Fruit fly (Drosophila melanogaster) whole organism, embryonic: Measurements from ENCODE around the gene CG6928.

Experiments used
- CG11696 ChIP-seq: fragments of 200-800 bp; sonication (Bioruptor generic); IDR thresholded peaks from 2 replicates; pipeline ENCODE4 v1.3.6; 2022; ENCODE audit warnings: missing biosample characterization, missing genetic modification characterization
- CG12299 ChIP-seq: fragments of 200-800 bp; sonication (Bioruptor generic); optimal IDR thresholded peaks from 2 replicates; lab custom pipeline; 2018; ENCODE audit warnings: missing biosample characterization, mild to moderate bottlenecking, missing genetic modification characterization
- CG12942 ChIP-seq: fragments of 200-800 bp; sonication (Bioruptor generic); optimal IDR thresholded peaks from 3 replicates; lab custom pipeline; 2016; ENCODE audit warnings: missing biosample characterization, missing genetic modification characterization
- CG13287 ChIP-seq: fragments of 200-800 bp; sonication (Bioruptor generic); IDR thresholded peaks from 2 replicates; pipeline ENCODE4 v1.3.6; 2022; ENCODE audit warnings: missing biosample characterization, missing genetic modification characterization; ENCODE audit not compliant: partially characterized antibody
- CG14441 ChIP-seq: fragments of 200-800 bp; sonication (Bioruptor generic); IDR thresholded peaks from 2 replicates; pipeline ENCODE4 v1.3.6; 2022; ENCODE audit warnings: missing biosample characterization, missing genetic modification characterization
- CG14710 ChIP-seq: fragments of 200-800 bp; sonication (Bioruptor generic); optimal IDR thresholded peaks from 3 replicates; lab custom pipeline; 2019; ENCODE audit warnings: missing biosample characterization, mild to moderate bottlenecking, missing genetic modification characterization, moderate library complexity
- CG15514 ChIP-seq: fragments of 200-800 bp; sonication (Bioruptor generic); optimal IDR thresholded peaks from 3 replicates; lab custom pipeline; 2017; ENCODE audit warnings: missing biosample characterization, missing genetic modification characterization, mild to moderate bottlenecking, moderate library complexity, missing genetic modification reagents
- CG17361 ChIP-seq: fragments of 200-800 bp; sonication (Bioruptor generic); IDR thresholded peaks from 3 replicates; pipeline ENCODE4 v1.3.6; 2022; ENCODE audit warnings: missing biosample characterization, missing genetic modification characterization
- CG18011 ChIP-seq: fragments of 200-800 bp; sonication (Bioruptor generic); optimal IDR thresholded peaks from 2 replicates; lab custom pipeline; 2017; ENCODE audit warnings: missing biosample characterization, missing genetic modification characterization, mild to moderate bottlenecking, moderate library complexity, missing genotype
- CG3838 ChIP-seq: fragments of 200-800 bp; sonication (Bioruptor generic); optimal IDR thresholded peaks from 3 replicates; lab custom pipeline; 2016; ENCODE audit warnings: missing biosample characterization, missing genetic modification characterization
- CG4360 ChIP-seq: fragments of 200-800 bp; sonication (Bioruptor generic); IDR thresholded peaks from 2 replicates; pipeline ENCODE4 v1.3.6; 2022; ENCODE audit warnings: missing biosample characterization, missing genetic modification characterization
- CG5953 ChIP-seq: fragments of 200-800 bp; sonication (Bioruptor generic); IDR thresholded peaks from 2 replicates; pipeline ENCODE4 v1.3.6; 2022; ENCODE audit warnings: missing biosample characterization, missing genetic modification characterization
- CG6689 ChIP-seq: fragments of 200-800 bp; sonication (Bioruptor generic); IDR thresholded peaks from 2 replicates; pipeline ENCODE4 v1.3.6; 2022; ENCODE audit warnings: missing biosample characterization, missing genetic modification characterization
- CG7271 ChIP-seq: fragments of 200-800 bp; sonication (Bioruptor generic); optimal IDR thresholded peaks from 2 replicates; lab custom pipeline; 2018; ENCODE audit warnings: missing biosample characterization, mild to moderate bottlenecking, missing genetic modification characterization, moderate library complexity
- CG8290 ChIP-seq, 3 experiments: fragments of 200-800 bp; sonication (Bioruptor generic); optimal IDR thresholded peaks; 2 replicates each; lab custom pipeline; 2016 to 2019; ENCODE audit warnings: missing biosample characterization in 3 of 3, missing genetic modification characterization in 3 of 3, mild to moderate bottlenecking in 2 of 3, moderate library complexity in 1 of 3
- CG9932 ChIP-seq: fragments of 200-800 bp; sonication (Bioruptor generic); IDR thresholded peaks from 2 replicates; pipeline ENCODE4 v1.3.6; 2022; ENCODE audit warnings: missing biosample characterization, missing genetic modification characterization
- Dbx ChIP-seq: fragments of 200-800 bp; sonication (Bioruptor generic); IDR thresholded peaks from 3 replicates; pipeline ENCODE4 v1.3.6; 2022; ENCODE audit warnings: missing biosample characterization, missing genetic modification characterization
- Deaf1 ChIP-seq: fragments of 200-800 bp; optimal IDR thresholded peaks from 3 replicates; lab custom pipeline; 2019; ENCODE audit warnings: missing biosample characterization, mild to moderate bottlenecking, missing genetic modification characterization, moderate library complexity
- Doc3 ChIP-seq: fragments of 200-800 bp; sonication (Bioruptor generic); IDR thresholded peaks from 3 replicates; pipeline ENCODE4 v1.3.6; 2022; ENCODE audit warnings: missing biosample characterization, missing genetic modification characterization; ENCODE audit not compliant: partially characterized antibody
- Elba2 ChIP-seq: fragments of 200-800 bp; sonication (Bioruptor generic); optimal IDR thresholded peaks from 3 replicates; lab custom pipeline; 2016; ENCODE audit warnings: missing biosample characterization, missing genetic modification characterization
- Ets97D ChIP-seq: fragments of 200-800 bp; sonication (Bioruptor generic); optimal IDR thresholded peaks from 3 replicates; lab custom pipeline; 2016; ENCODE audit warnings: missing biosample characterization, missing genetic modification characterization
- Fer2 ChIP-seq: fragments of 200-800 bp; sonication (Bioruptor generic); optimal IDR thresholded peaks from 2 replicates; lab custom pipeline; 2018; ENCODE audit warnings: missing biosample characterization, mild to moderate bottlenecking, missing genetic modification characterization, moderate library complexity
- Gsc ChIP-seq: fragments of 200-800 bp; sonication (Bioruptor generic); IDR thresholded peaks from 2 replicates; pipeline ENCODE4 v1.3.6; 2022; ENCODE audit warnings: missing biosample characterization, missing genetic modification characterization
- Gug ChIP-seq: fragments of 200-800 bp; sonication (Bioruptor generic); IDR thresholded peaks from 4 replicates; pipeline ENCODE4 v1.3.6; 2022; ENCODE audit warnings: missing biosample characterization, missing genetic modification characterization
- HmgZ ChIP-seq: fragments of 200-800 bp; sonication (Bioruptor generic); optimal IDR thresholded peaks from 2 replicates; lab custom pipeline; 2018; ENCODE audit warnings: missing biosample characterization, mild to moderate bottlenecking, missing genetic modification characterization
- Hr78 ChIP-seq, 2 experiments: fragments of 200-800 bp in 1 of 2; fragments of >200 bp in 1 of 2; sonication (Bioruptor generic) in 1 of 2; optimal IDR thresholded peaks; 2 replicates each; lab custom pipeline; 2017 to 2019; ENCODE audit warnings: missing biosample characterization in 2 of 2, missing genetic modification characterization in 2 of 2, mild to moderate bottlenecking in 1 of 2, moderate library complexity in 1 of 2
- Hsf ChIP-seq: fragments of 200-800 bp; sonication (Bioruptor generic); optimal IDR thresholded peaks from 3 replicates; lab custom pipeline; 2016; ENCODE audit warnings: missing biosample characterization, missing genetic modification characterization
- Mrtf ChIP-seq: fragments of 200-800 bp; sonication (Bioruptor generic); IDR thresholded peaks from 3 replicates; pipeline ENCODE4 v1.3.6; 2022; ENCODE audit warnings: missing biosample characterization, missing genetic modification characterization
- NC2β ChIP-seq: fragments of 200-800 bp; sonication (Bioruptor generic); optimal IDR thresholded peaks from 2 replicates; lab custom pipeline; 2016; ENCODE audit warnings: missing biosample characterization, missing genetic modification characterization
- NFAT ChIP-seq: fragments of 200-800 bp; sonication (Bioruptor generic); IDR thresholded peaks from 2 replicates; pipeline ENCODE4 v1.3.6; 2022; ENCODE audit warnings: missing biosample characterization, missing genetic modification characterization
- Nf-YB ChIP-seq: fragments of 200-800 bp; sonication (Bioruptor generic); optimal IDR thresholded peaks from 3 replicates; lab custom pipeline; 2019; ENCODE audit warnings: missing biosample characterization, mild to moderate bottlenecking, missing genetic modification characterization, moderate library complexity
- Opbp ChIP-seq: fragments of 200-800 bp; sonication (Bioruptor generic); IDR thresholded peaks from 3 replicates; pipeline ENCODE4 v1.3.6; 2022; ENCODE audit warnings: missing biosample characterization, missing genetic modification characterization; ENCODE audit not compliant: partially characterized antibody
- Xbp1 ChIP-seq: fragments of 200-800 bp; sonication (Bioruptor generic); optimal IDR thresholded peaks from 3 replicates; lab custom pipeline; 2016; ENCODE audit warnings: missing biosample characterization, mild to moderate bottlenecking, missing genetic modification characterization
- abd-A ChIP-seq: fragments of 200-800 bp; sonication (Bioruptor generic); optimal IDR thresholded peaks from 3 replicates; lab custom pipeline; 2019; ENCODE audit warnings: missing biosample characterization, mild to moderate bottlenecking, missing genetic modification characterization, moderate library complexity
- crc ChIP-seq: fragments of 200-800 bp; sonication (Bioruptor generic); optimal IDR thresholded peaks from 2 replicates; lab custom pipeline; 2016; ENCODE audit warnings: missing biosample characterization, missing genetic modification characterization
- danr ChIP-seq: fragments of 200-800 bp; sonication (Bioruptor generic); IDR thresholded peaks from 2 replicates; pipeline ENCODE4 v1.3.6; 2022; ENCODE audit warnings: missing biosample characterization, missing genetic modification characterization
- en ChIP-seq: fragments of 200-800 bp; sonication (Bioruptor generic); optimal IDR thresholded peaks from 2 replicates; lab custom pipeline; 2016; ENCODE audit warnings: missing biosample characterization, missing genetic modification characterization
- fd102C ChIP-seq: fragments of 200-800 bp; sonication (Bioruptor generic); optimal IDR thresholded peaks from 2 replicates; lab custom pipeline; 2018; ENCODE audit warnings: missing biosample characterization, mild to moderate bottlenecking, missing genetic modification characterization, moderate library complexity
- fu2 ChIP-seq: fragments of 200-800 bp; sonication (Bioruptor generic); optimal IDR thresholded peaks from 2 replicates; lab custom pipeline; 2016; ENCODE audit warnings: missing biosample characterization, missing genetic modification characterization
- gfzf ChIP-seq: fragments of 200-800 bp; sonication (Bioruptor generic); optimal IDR thresholded peaks from 2 replicates; lab custom pipeline; 2016; ENCODE audit warnings: missing biosample characterization, mild to moderate bottlenecking, missing genetic modification characterization, moderate library complexity
- inv ChIP-seq: fragments of 200-800 bp; sonication (Bioruptor generic); IDR thresholded peaks from 2 replicates; pipeline ENCODE4 v1.3.6; 2022; ENCODE audit warnings: missing biosample characterization, missing genetic modification characterization; ENCODE audit not compliant: partially characterized antibody
- maf-S ChIP-seq: fragments of 200-800 bp; sonication (Bioruptor generic); optimal IDR thresholded peaks from 2 replicates; lab custom pipeline; 2016; ENCODE audit warnings: missing biosample characterization, missing genetic modification characterization
- mld ChIP-seq: fragments of 200-800 bp; sonication (Bioruptor generic); IDR thresholded peaks from 3 replicates; pipeline ENCODE4 v1.3.6; 2022; ENCODE audit warnings: missing biosample characterization, missing genetic modification characterization; ENCODE audit not compliant: partially characterized antibody
- nerfin-2 ChIP-seq: fragments of 200-800 bp; sonication (Bioruptor generic); IDR thresholded peaks from 2 replicates; pipeline ENCODE4 v1.3.6; 2022; ENCODE audit warnings: missing biosample characterization, missing genetic modification characterization; ENCODE audit not compliant: partially characterized antibody
- onecut ChIP-seq: fragments of 200-800 bp; sonication (Bioruptor generic); IDR thresholded peaks from 2 replicates; pipeline ENCODE4 v1.3.6; 2022; ENCODE audit warnings: missing biosample characterization, missing genetic modification characterization
- sr ChIP-seq: fragments of 200-800 bp; sonication (Bioruptor generic); IDR thresholded peaks from 3 replicates; pipeline ENCODE4 v1.3.6; 2022; ENCODE audit warnings: missing biosample characterization, missing genetic modification characterization
- trem ChIP-seq: fragments of 200-800 bp; optimal IDR thresholded peaks from 3 replicates; lab custom pipeline; 2019; ENCODE audit warnings: missing biosample characterization, mild to moderate bottlenecking, missing genetic modification characterization, moderate library complexity
- trh ChIP-seq: fragments of 200-800 bp; sonication (Bioruptor generic); optimal IDR thresholded peaks from 2 replicates; lab custom pipeline; 2016; ENCODE audit warnings: missing biosample characterization, missing genetic modification characterization
- usp ChIP-seq: fragments of >200 bp; optimal IDR thresholded peaks from 2 replicates; lab custom pipeline; 2017; ENCODE audit warnings: missing biosample characterization, missing genetic modification characterization
- vvl ChIP-seq: fragments of 200-800 bp; sonication (Bioruptor generic); IDR thresholded peaks from 2 replicates; pipeline ENCODE4 v1.3.6; 2022; ENCODE audit warnings: missing biosample characterization, missing genetic modification characterization
- z ChIP-seq: fragments of 200-800 bp; sonication (Bioruptor generic); IDR thresholded peaks from 3 replicates; pipeline ENCODE4 v1.3.6; 2022; ENCODE audit warnings: missing biosample characterization, missing genetic modification characterization

Gene CG6928

dm6 chr3L:12045443-12045842 is 42.5 kb downstream of the CG6928 start (continued):
- no peak for TF ChIP-seq CG3838 (GFP tag; lab: Kevin White, UChicago)
- no peak for TF ChIP-seq Elba2
- no peak for TF ChIP-seq Gsc
- TF ChIP-seq danr (GFP tag; lab: Robert Waterston, UW): no peak
- no peak for TF ChIP-seq usp (GFP tag; lab: Kevin White, UChicago)
- TF ChIP-seq Deaf1 (tag; lab: Kevin White, UChicago): peak; percentile 9
- TF ChIP-seq Hr78 (GFP tag; optimal IDR thresholded peaks at IDR 0.05; lab: Kevin White, UChicago): no peak
- no peak for TF ChIP-seq mld (GFP tag; lab: Robert Waterston, UW)
- TF ChIP-seq CG11696: no peak
- TF ChIP-seq fu2: no peak
- TF ChIP-seq nerfin-2 (GFP tag; lab: Robert Waterston, UW): no peak
- no peak for TF ChIP-seq CG9932
- TF ChIP-seq CG12299 (tag; lab: Kevin White, UChicago): no peak
- no peak for TF ChIP-seq CG7271 (tag; lab: Kevin White, UChicago)
- no peak for TF ChIP-seq CG14710
- no peak for TF ChIP-seq z (GFP tag; lab: Robert Waterston, UW)
- TF ChIP-seq NC2β (GFP tag; lab: Kevin White, UChicago): no peak
- no peak for TF ChIP-seq Nf-YB (GFP tag; lab: Kevin White, UChicago)
- TF ChIP-seq NFAT (GFP tag; lab: Robert Waterston, UW): peak; percentile 42; the same call in 1 of the 2 replicates
- TF ChIP-seq inv (GFP tag; lab: Robert Waterston, UW): no peak
- TF ChIP-seq Doc3 (GFP tag; lab: Robert Waterston, UW): no peak
- no peak for TF ChIP-seq Ets97D (GFP tag; lab: Kevin White, UChicago)
- TF ChIP-seq onecut (GFP tag; lab: Robert Waterston, UW): no peak
- peak; percentile 31; the same call in 1 of the 2 replicates for TF ChIP-seq vvl (GFP tag; lab: Robert Waterston, UW)
- no peak for TF ChIP-seq Fer2
- no peak for TF ChIP-seq Hsf (GFP tag; lab: Kevin White, UChicago)
- no peak for TF ChIP-seq sr
- TF ChIP-seq crc (GFP tag; lab: Kevin White, UChicago): no peak
- no peak for TF ChIP-seq abd-A (tag; lab: Kevin White, UChicago)
- TF ChIP-seq CG4360 (GFP tag; lab: Robert Waterston, UW): no peak
- TF ChIP-seq CG12942 (GFP tag; lab: Kevin White, UChicago): no peak
- TF ChIP-seq maf-S (GFP tag; lab: Kevin White, UChicago): no peak
- TF ChIP-seq gfzf: no peak
- TF ChIP-seq CG6689 (GFP tag; lab: Robert Waterston, UW): no peak
- no peak for TF ChIP-seq CG8290 (GFP tag; optimal IDR thresholded peaks at IDR 0.05; lab: Kevin White, UChicago)
- TF ChIP-seq CG8290 (tag; optimal IDR thresholded peaks at IDR 0.05; lab: Kevin White, UChicago): peak in 1 of 2 experiments; percentile 18
- TF ChIP-seq Gug: no peak
- TF ChIP-seq Dbx (GFP tag; lab: Robert Waterston, UW): no peak
- no peak for TF ChIP-seq en (GFP tag; lab: Kevin White, UChicago)
- no peak for TF ChIP-seq Xbp1 (GFP tag; lab: Kevin White, UChicago)
- TF ChIP-seq CG15514 (GFP tag; lab: Kevin White, UChicago): peak; percentile 47
- TF ChIP-seq HmgZ (tag; lab: Kevin White, UChicago): no peak
- no peak for TF ChIP-seq CG13287
- TF ChIP-seq CG5953 (GFP tag; lab: Robert Waterston, UW): no peak
- TF ChIP-seq trem: no peak
- TF ChIP-seq CG17361 (GFP tag; lab: Robert Waterston, UW): no peak
- TF ChIP-seq CG18011: no peak
- TF ChIP-seq trh: no peak
- no peak for TF ChIP-seq Mrtf (GFP tag; lab: Robert Waterston, UW)
- 0 out of 2 replicates have a peak, but pooled peaks have one; percentile 15 for TF ChIP-seq CG14441 (GFP tag; lab: Robert Waterston, UW)
- no peak for TF ChIP-seq Opbp (GFP tag; lab: Robert Waterston, UW)
- TF ChIP-seq fd102C (GFP tag; lab: Kevin White, UChicago): no peak
